Fruit fly (Drosophila melanogaster): ENCODE results near the gene Zmynd8.

The Zmynd8 gene

dm6 chr3R:31713306-31714123 is 44.2 kb downstream of the Zmynd8 start, which contains the start of gene ttk (continued):
- TF ChIP-seq gcm (GFP tag; optimal IDR thresholded peaks at IDR 0.05) (no peak), CG3407 (GFP tag; optimal IDR thresholded peaks at IDR 0.05) (no peak), Poxn (GFP tag; IDR thresholded peaks at IDR 0.05) (no peak), CG12659 (GFP tag; optimal IDR thresholded peaks at IDR 0.05) (no peak), aop (GFP tag; IDR thresholded peaks at IDR 0.05) (no peak), Elba2 (GFP tag; optimal IDR thresholded peaks at IDR 0.05) (no peak), ara (GFP tag; IDR thresholded peaks at IDR 0.05) (peak; percentile 13; the same call in 1 of the 2 replicates), sna (GFP tag; IDR thresholded peaks at IDR 0.05; ENCODE audit: partially characterized antibody) (peak; percentile 57; the same call in 1 of the 2 replicates), MBD-R2 (GFP tag; IDR thresholded peaks at IDR 0.05) (no peak), prd (optimal IDR thresholded peaks at IDR 0.05) (no peak), prd (GFP tag; IDR thresholded peaks at IDR 0.05) (no peak), Sin3A (optimal IDR thresholded peaks at IDR 0.05) (no peak), CG31441 (GFP tag; IDR thresholded peaks at IDR 0.05) (no peak), sisA (GFP tag; IDR thresholded peaks at IDR 0.05) (no peak), zf30C (GFP tag; optimal IDR thresholded peaks at IDR 0.05) (no peak), ATbp (GFP tag; optimal IDR thresholded peaks at IDR 0.05) (no peak), CG7357 (GFP tag; IDR thresholded peaks at IDR 0.05) (no peak), abd-A (tag; optimal IDR thresholded peaks at IDR 0.05) (no peak), CG14441 (GFP tag; IDR thresholded peaks at IDR 0.05) (no peak), fd3F (GFP tag; optimal IDR thresholded peaks at IDR 0.05) (no peak), vvl (GFP tag; IDR thresholded peaks at IDR 0.05) (peak; percentile 35; the same call in 1 of the 2 replicates), CG13287 (GFP tag; IDR thresholded peaks at IDR 0.05; ENCODE audit: partially characterized antibody) (peak; percentile 53), run (tag; optimal IDR thresholded peaks at IDR 0.05) (no peak), gfzf (GFP tag; optimal IDR thresholded peaks at IDR 0.05) (no peak), ash1 (GFP tag; optimal IDR thresholded peaks at IDR 0.05) (no peak), CG4707 (GFP tag; optimal IDR thresholded peaks at IDR 0.05) (no peak), br (optimal IDR thresholded peaks at IDR 0.05) (no peak), lov (optimal IDR thresholded peaks at IDR 0.05) (no peak), lov (GFP tag; IDR thresholded peaks at IDR 0.05) (no peak), ham (GFP tag; IDR thresholded peaks at IDR 0.05) (no peak), CG32772 (GFP tag; IDR thresholded peaks at IDR 0.05) (no peak), E2f1 (GFP tag; IDR thresholded peaks at IDR 0.05) (no peak), CG18476 (GFP tag; optimal IDR thresholded peaks at IDR 0.05) (no peak), CG2120 (GFP tag; optimal IDR thresholded peaks at IDR 0.05) (no peak), repo (GFP tag; optimal IDR thresholded peaks at IDR 0.05) (no peak), NFAT (GFP tag; IDR thresholded peaks at IDR 0.05) (no peak), CG6254 (GFP tag; optimal IDR thresholded peaks at IDR 0.05) (peak; percentile 22), Sry-δ (GFP tag; optimal IDR thresholded peaks at IDR 0.05) (no peak), CG12744 (GFP tag; optimal IDR thresholded peaks at IDR 0.05) (no peak), CG15601 (tag; optimal IDR thresholded peaks at IDR 0.05) (no peak), schlank (tag; optimal IDR thresholded peaks at IDR 0.05) (no peak), sc (optimal IDR thresholded peaks at IDR 0.05) (no peak), sc (GFP tag; optimal IDR thresholded peaks at IDR 0.05) (no peak), CG14860 (GFP tag; IDR thresholded peaks at IDR 0.05; ENCODE audit: partially characterized antibody) (no peak), CG6689 (GFP tag; IDR thresholded peaks at IDR 0.05) (no peak), Dll (GFP tag; IDR thresholded peaks at IDR 0.05; ENCODE audit: partially characterized antibody) (peak; percentile 45; the same call in 2 of the 4 replicates), CG13296 (GFP tag; optimal IDR thresholded peaks at IDR 0.05) (no peak), CG15514 (GFP tag; optimal IDR thresholded peaks at IDR 0.05) (no peak), CG8089 (GFP tag; optimal IDR thresholded peaks at IDR 0.05) (no peak), oc (tag; optimal IDR thresholded peaks at IDR 0.05) (no peak), CG9797 (GFP tag; optimal IDR thresholded peaks at IDR 0.05) (no peak)

Data from whole organism, embryonic.